Worm (Caenorhabditis elegans) whole organism, L3 larva: ENCODE data around the gene mrpl-41.

Experiments
- ceh-82 ChIP-seq: fragments of 150-350 bp; optimal IDR thresholded peaks from 2 replicates; lab custom pipeline; 2014; ENCODE audit warnings: missing biosample characterization, missing genetic modification characterization
- lin-15B ChIP-seq: fragments of 150-350 bp; optimal IDR thresholded peaks from 2 replicates; lab custom pipeline; 2014; ENCODE audit warnings: missing biosample characterization, missing genetic modification characterization
- pqm-1 ChIP-seq: fragments of 150-350 bp; optimal IDR thresholded peaks from 2 replicates; lab custom pipeline; 2017; ENCODE audit warnings: missing biosample characterization, missing genetic modification characterization, inconsistent platforms
- unc-62 ChIP-seq: fragments of 150-350 bp; sonication (generic microtip); optimal IDR thresholded peaks from 4 replicates; lab custom pipeline; 2014; ENCODE audit warnings: missing biosample characterization, missing genetic modification reagents, missing genetic modification characterization

- TF ChIP-seq lin-15B (tag; lab: Kevin White, UChicago) (no peak), unc-62 (no peak), pqm-1 (tag; lab: Kevin White, UChicago) (no peak), ceh-82 (tag; lab: Kevin White, UChicago) (no peak)
Measured at ce11 chrII:300977-301772, 12.4 kb downstream of the mrpl-41 start, which contains the start of gene K01A2.5.
